Fruit fly (Drosophila melanogaster) whole organism, embryonic: ENCODE results near the gene Pnn.
A peak's percentile ranks its signal among the peaks of the same experiment; 100 is the strongest.

ENCODE experiments used
- B-H2 ChIP-seq: fragments of 200-800 bp; sonication (Bioruptor generic); optimal IDR thresholded peaks from 2 replicates; lab custom pipeline; 2018; ENCODE audit warnings: missing biosample characterization, mild to moderate bottlenecking, missing genetic modification characterization
- CG1024 ChIP-seq: fragments of 200-800 bp; sonication (Bioruptor generic); IDR thresholded peaks from 2 replicates; pipeline ENCODE4 v1.3.6; 2022; ENCODE audit warnings: missing biosample characterization, missing genetic modification characterization
- CG10431 ChIP-seq: fragments of 200-800 bp; sonication (Bioruptor generic); optimal IDR thresholded peaks from 3 replicates; lab custom pipeline; 2018; ENCODE audit warnings: missing biosample characterization, mild to moderate bottlenecking, missing genetic modification characterization
- CG12219 ChIP-seq: fragments of 200-800 bp; sonication (Bioruptor generic); optimal IDR thresholded peaks from 3 replicates; lab custom pipeline; 2018; ENCODE audit warnings: missing biosample characterization, mild to moderate bottlenecking, missing genetic modification characterization
- CG12659 ChIP-seq: fragments of 200-800 bp; sonication (Bioruptor generic); optimal IDR thresholded peaks from 3 replicates; lab custom pipeline; 2017; ENCODE audit warnings: mild to moderate bottlenecking, missing biosample characterization, missing genetic modification reagents, missing genetic modification characterization
- CG13123 ChIP-seq: fragments of 200-800 bp; sonication (Bioruptor generic); optimal IDR thresholded peaks from 2 replicates; lab custom pipeline; 2016; ENCODE audit warnings: missing biosample characterization, missing genetic modification characterization
- CG13894 ChIP-seq: fragments of 200-800 bp; sonication (Bioruptor generic); optimal IDR thresholded peaks from 3 replicates; lab custom pipeline; 2018; ENCODE audit warnings: missing biosample characterization, mild to moderate bottlenecking, missing genetic modification characterization, moderate library complexity
- CG14860 ChIP-seq: fragments of 200-800 bp; sonication (Bioruptor generic); IDR thresholded peaks from 3 replicates; pipeline ENCODE4 v1.3.6; 2022; ENCODE audit warnings: missing biosample characterization, missing genetic modification characterization; ENCODE audit not compliant: partially characterized antibody
- CG14965 ChIP-seq: fragments of 200-800 bp; sonication (Bioruptor generic); optimal IDR thresholded peaks from 2 replicates; lab custom pipeline; 2016; ENCODE audit warnings: missing biosample characterization, missing genetic modification characterization, borderline replicate concordance
- CG18011 ChIP-seq: fragments of 200-800 bp; sonication (Bioruptor generic); optimal IDR thresholded peaks from 2 replicates; lab custom pipeline; 2017; ENCODE audit warnings: missing biosample characterization, missing genetic modification characterization, mild to moderate bottlenecking, moderate library complexity, missing genotype
- CG30431 ChIP-seq: fragments of 200-800 bp; sonication (Bioruptor generic); optimal IDR thresholded peaks from 2 replicates; lab custom pipeline; 2017; ENCODE audit warnings: missing biosample characterization, missing genetic modification characterization
- CG31365 ChIP-seq: fragments of 200-800 bp; sonication (Bioruptor generic); optimal IDR thresholded peaks from 2 replicates; lab custom pipeline; 2018; ENCODE audit warnings: missing biosample characterization, mild to moderate bottlenecking, missing genetic modification characterization
- CG3407 ChIP-seq: fragments of 200-800 bp; sonication (Bioruptor generic); optimal IDR thresholded peaks from 2 replicates; lab custom pipeline; 2018; ENCODE audit warnings: missing biosample characterization, mild to moderate bottlenecking, missing genetic modification characterization
- CG3847 ChIP-seq: fragments of 200-800 bp; sonication (Bioruptor generic); IDR thresholded peaks from 2 replicates; pipeline ENCODE4 v1.3.6; 2022; ENCODE audit warnings: missing biosample characterization, missing genetic modification characterization
- Dbx ChIP-seq: fragments of 200-800 bp; sonication (Bioruptor generic); IDR thresholded peaks from 3 replicates; pipeline ENCODE4 v1.3.6; 2022; ENCODE audit warnings: missing biosample characterization, missing genetic modification characterization
- Dll ChIP-seq: fragments of 200-800 bp; sonication (Bioruptor generic); IDR thresholded peaks from 4 replicates; pipeline ENCODE4 v1.3.6; 2022; ENCODE audit warnings: missing biosample characterization, missing genetic modification characterization; ENCODE audit not compliant: partially characterized antibody
- Doc2 ChIP-seq: fragments of 200-800 bp; sonication (Bioruptor generic); IDR thresholded peaks from 2 replicates; pipeline ENCODE4 v1.3.6; 2022; ENCODE audit warnings: missing biosample characterization, missing genetic modification characterization
- Hey ChIP-seq: fragments of 200-800 bp; sonication (Bioruptor generic); optimal IDR thresholded peaks from 3 replicates; lab custom pipeline; 2018; ENCODE audit warnings: missing biosample characterization, mild to moderate bottlenecking, missing genetic modification characterization
- Mad ChIP-seq: fragments of 200-800 bp; sonication (Bioruptor generic); optimal IDR thresholded peaks from 2 replicates; lab custom pipeline; 2016; ENCODE audit warnings: missing biosample characterization, missing genetic modification characterization
- Max ChIP-seq: fragments of 200-800 bp; sonication (Bioruptor generic); optimal IDR thresholded peaks from 2 replicates; lab custom pipeline; 2016; ENCODE audit warnings: missing biosample characterization, mild to moderate bottlenecking, missing genetic modification characterization
- Myb ChIP-seq: fragments of 200-800 bp; sonication (Bioruptor generic); optimal IDR thresholded peaks from 2 replicates; lab custom pipeline; 2016; ENCODE audit warnings: missing biosample characterization, missing genetic modification characterization
- Ptx1 ChIP-seq: fragments of 200-800 bp; sonication (Bioruptor generic); IDR thresholded peaks from 2 replicates; pipeline ENCODE4 v1.3.6; 2022; ENCODE audit warnings: missing biosample characterization, missing genetic modification characterization
- Sry-δ ChIP-seq: fragments of 200-800 bp; sonication (Bioruptor generic); optimal IDR thresholded peaks from 2 replicates; lab custom pipeline; 2016; ENCODE audit warnings: missing biosample characterization, missing genetic modification characterization
- Tbp ChIP-seq: fragments of >200 bp; optimal IDR thresholded peaks from 2 replicates; lab custom pipeline; 2018; ENCODE audit warnings: missing biosample characterization, missing genetic modification characterization
- Xbp1 ChIP-seq: fragments of 200-800 bp; sonication (Bioruptor generic); optimal IDR thresholded peaks from 3 replicates; lab custom pipeline; 2016; ENCODE audit warnings: missing biosample characterization, mild to moderate bottlenecking, missing genetic modification characterization
- Xrp1 ChIP-seq: fragments of 200-800 bp; sonication (Bioruptor generic); IDR thresholded peaks from 2 replicates; pipeline ENCODE4 v1.3.6; 2022; ENCODE audit warnings: missing biosample characterization, missing genetic modification characterization
- ab ChIP-seq: fragments of 200-800 bp; sonication (Bioruptor generic); optimal IDR thresholded peaks from 2 replicates; lab custom pipeline; 2016; ENCODE audit warnings: missing biosample characterization, missing genetic modification characterization
- cad ChIP-seq: fragments of >200 bp; optimal IDR thresholded peaks from 2 replicates; lab custom pipeline; 2017; ENCODE audit warnings: missing biosample characterization, missing genetic modification characterization
- dimm ChIP-seq: fragments of 200-800 bp; sonication (Bioruptor generic); IDR thresholded peaks from 2 replicates; pipeline ENCODE4 v1.3.6; 2022; ENCODE audit warnings: missing biosample characterization, missing genetic modification characterization
- disco-r ChIP-seq: fragments of 200-800 bp; sonication (Bioruptor generic); optimal IDR thresholded peaks from 2 replicates; lab custom pipeline; 2016; ENCODE audit warnings: missing biosample characterization, missing genetic modification characterization
- ewg ChIP-seq: fragments of 200-800 bp; sonication (Bioruptor generic); optimal IDR thresholded peaks from 3 replicates; lab custom pipeline; 2017; ENCODE audit warnings: mild to moderate bottlenecking, missing biosample characterization, missing genetic modification reagents, missing genetic modification characterization
- fd96Cb ChIP-seq: fragments of 200-800 bp; sonication (Bioruptor generic); optimal IDR thresholded peaks from 2 replicates; lab custom pipeline; 2018; ENCODE audit warnings: missing biosample characterization, mild to moderate bottlenecking, missing genetic modification characterization, moderate library complexity
- ftz-f1 ChIP-seq: fragments of 200-800 bp; sonication (Bioruptor generic); optimal IDR thresholded peaks from 2 replicates; lab custom pipeline; 2016; ENCODE audit warnings: missing biosample characterization, missing genetic modification characterization
- fu2 ChIP-seq: fragments of 200-800 bp; sonication (Bioruptor generic); optimal IDR thresholded peaks from 2 replicates; lab custom pipeline; 2016; ENCODE audit warnings: missing biosample characterization, missing genetic modification characterization
- gfzf ChIP-seq: fragments of 200-800 bp; sonication (Bioruptor generic); optimal IDR thresholded peaks from 2 replicates; lab custom pipeline; 2016; ENCODE audit warnings: missing biosample characterization, mild to moderate bottlenecking, missing genetic modification characterization, moderate library complexity
- gro ChIP-seq: fragments of 200-800 bp; sonication (Bioruptor generic); optimal IDR thresholded peaks from 2 replicates; lab custom pipeline; 2016; ENCODE audit warnings: missing biosample characterization, missing genetic modification characterization
- gt ChIP-seq: fragments of 200-800 bp; sonication (Bioruptor generic); IDR thresholded peaks from 2 replicates; pipeline ENCODE4 v1.3.6; 2022; ENCODE audit warnings: missing biosample characterization, missing genetic modification characterization
- maf-S ChIP-seq: fragments of 200-800 bp; sonication (Bioruptor generic); optimal IDR thresholded peaks from 2 replicates; lab custom pipeline; 2016; ENCODE audit warnings: missing biosample characterization, missing genetic modification characterization
- nerfin-2 ChIP-seq: fragments of 200-800 bp; sonication (Bioruptor generic); IDR thresholded peaks from 2 replicates; pipeline ENCODE4 v1.3.6; 2022; ENCODE audit warnings: missing biosample characterization, missing genetic modification characterization; ENCODE audit not compliant: partially characterized antibody
- nmo ChIP-seq: fragments of 200-800 bp; sonication (Bioruptor generic); optimal IDR thresholded peaks from 2 replicates; lab custom pipeline; 2018; ENCODE audit warnings: missing biosample characterization, mild to moderate bottlenecking, missing genetic modification characterization, moderate library complexity
- org-1 ChIP-seq: fragments of 200-800 bp; sonication (Bioruptor generic); optimal IDR thresholded peaks from 2 replicates; lab custom pipeline; 2017; ENCODE audit warnings: missing biosample characterization, missing genetic modification characterization
- p53 ChIP-seq: fragments of 200-800 bp; sonication (Bioruptor generic); optimal IDR thresholded peaks from 2 replicates; lab custom pipeline; 2016; ENCODE audit warnings: missing biosample characterization, missing genetic modification characterization
- pfk ChIP-seq: fragments of 200-800 bp; sonication (Bioruptor generic); optimal IDR thresholded peaks from 2 replicates; lab custom pipeline; 2018; ENCODE audit warnings: missing biosample characterization, mild to moderate bottlenecking, missing genetic modification characterization, moderate library complexity
- ranshi ChIP-seq: fragments of 200-800 bp; sonication (Bioruptor generic); IDR thresholded peaks from 2 replicates; pipeline ENCODE4 v1.3.6; 2022; ENCODE audit warnings: missing biosample characterization, missing genetic modification characterization
- ssp ChIP-seq: fragments of 200-800 bp; sonication (Bioruptor generic); IDR thresholded peaks from 2 replicates; pipeline ENCODE4 v1.3.6; 2022; ENCODE audit warnings: missing biosample characterization, missing genetic modification characterization
- tin ChIP-seq: fragments of 200-800 bp; sonication (Bioruptor generic); optimal IDR thresholded peaks from 3 replicates; lab custom pipeline; 2016; ENCODE audit warnings: missing biosample characterization, missing genetic modification characterization
- twi ChIP-seq: fragments of 200-800 bp; optimal IDR thresholded peaks from 2 replicates; lab custom pipeline; 2019; ENCODE audit warnings: missing biosample characterization, mild to moderate bottlenecking, missing genetic modification characterization, moderate library complexity
- wor ChIP-seq: fragments of 200-800 bp; sonication (Bioruptor generic); IDR thresholded peaks from 2 replicates; pipeline ENCODE4 v1.3.6; 2022; ENCODE audit warnings: missing biosample characterization, missing genetic modification characterization
- z ChIP-seq: fragments of 200-800 bp; sonication (Bioruptor generic); IDR thresholded peaks from 3 replicates; pipeline ENCODE4 v1.3.6; 2022; ENCODE audit warnings: missing biosample characterization, missing genetic modification characterization

Gene Pnn

dm6 chr3R:9767620-9768592 is 27.2 kb downstream of the Pnn start, which contains the start of gene Naa80 (continued):
- TF ChIP-seq Ptx1 (GFP tag; lab: Robert Waterston, UW) (peak; percentile 56), nerfin-2 (GFP tag; lab: Robert Waterston, UW) (peak; percentile 47; the same call in 1 of the 2 replicates), CG3407 (no peak), Xbp1 (GFP tag; lab: Kevin White, UChicago) (peak; percentile 73), fd96Cb (tag; lab: Kevin White, UChicago) (no peak), Tbp (GFP tag; lab: Kevin White, UChicago) (peak; percentile 9), CG14860 (GFP tag; lab: Robert Waterston, UW) (no peak), Xrp1 (GFP tag; lab: Robert Waterston, UW) (peak; percentile 59; the same call in 1 of the 2 replicates), CG31365 (tag; lab: Kevin White, UChicago) (no peak), CG3847 (GFP tag; lab: Robert Waterston, UW) (peak; percentile 94), CG12659 (peak; percentile 89), z (GFP tag; lab: Robert Waterston, UW) (no peak), ssp (GFP tag; lab: Robert Waterston, UW) (peak; percentile 41; the same call in 1 of the 2 replicates), p53 (GFP tag; lab: Kevin White, UChicago) (peak; percentile 67), ranshi (GFP tag; lab: Robert Waterston, UW) (peak; percentile 54; the same call in 1 of the 2 replicates), org-1 (GFP tag; lab: Kevin White, UChicago) (no peak), twi (tag; lab: Kevin White, UChicago) (peak; percentile 5), CG13123 (GFP tag; lab: Kevin White, UChicago) (peak; percentile 3), gfzf (peak; percentile 38), wor (GFP tag; lab: Robert Waterston, UW) (no peak), CG13894 (tag; lab: Kevin White, UChicago) (peak; percentile 56), CG10431 (GFP tag; lab: Kevin White, UChicago) (peak; percentile 20), maf-S (GFP tag; lab: Kevin White, UChicago) (peak; percentile 84), pfk (GFP tag; lab: Kevin White, UChicago) (no peak), Dll (GFP tag; lab: Robert Waterston, UW) (0 out of 4 replicates have a peak, but pooled peaks have one; percentile 39), tin (GFP tag; lab: Kevin White, UChicago) (peak; percentile 71), nmo (GFP tag; lab: Kevin White, UChicago) (peak; percentile 63), ab (GFP tag; lab: Kevin White, UChicago) (no peak), Hey (tag; lab: Kevin White, UChicago) (peak; percentile 14), ftz-f1 (GFP tag; lab: Kevin White, UChicago) (peak; percentile 88), disco-r (GFP tag; lab: Kevin White, UChicago) (peak; percentile 7), Doc2 (GFP tag; lab: Robert Waterston, UW) (no peak), Dbx (GFP tag; lab: Robert Waterston, UW) (peak; percentile 78), Myb (GFP tag; lab: Kevin White, UChicago) (peak; percentile 96), gro (GFP tag; lab: Kevin White, UChicago) (peak; percentile 90), Mad (peak; percentile 69), cad (no peak), CG12219 (no peak), CG14965 (GFP tag; lab: Kevin White, UChicago) (peak; percentile 13), B-H2 (GFP tag; lab: Kevin White, UChicago) (peak; percentile 84), fu2 (GFP tag; lab: Kevin White, UChicago) (peak; percentile 86), CG1024 (peak; percentile 48; the same call in 1 of the 2 replicates), Max (GFP tag; lab: Kevin White, UChicago) (peak; percentile 57), dimm (GFP tag; lab: Robert Waterston, UW) (no peak), CG30431 (GFP tag; lab: Kevin White, UChicago) (no peak), ewg (GFP tag; lab: Kevin White, UChicago) (peak; percentile 58), gt (GFP tag; lab: Robert Waterston, UW) (no peak), CG18011 (GFP tag; lab: Kevin White, UChicago) (peak; percentile 65), Sry-δ (peak; percentile 54)
